Worm (Caenorhabditis elegans): ENCODE measurements around the gene C17H12.2.

C17H12.2 gene

DNA sequence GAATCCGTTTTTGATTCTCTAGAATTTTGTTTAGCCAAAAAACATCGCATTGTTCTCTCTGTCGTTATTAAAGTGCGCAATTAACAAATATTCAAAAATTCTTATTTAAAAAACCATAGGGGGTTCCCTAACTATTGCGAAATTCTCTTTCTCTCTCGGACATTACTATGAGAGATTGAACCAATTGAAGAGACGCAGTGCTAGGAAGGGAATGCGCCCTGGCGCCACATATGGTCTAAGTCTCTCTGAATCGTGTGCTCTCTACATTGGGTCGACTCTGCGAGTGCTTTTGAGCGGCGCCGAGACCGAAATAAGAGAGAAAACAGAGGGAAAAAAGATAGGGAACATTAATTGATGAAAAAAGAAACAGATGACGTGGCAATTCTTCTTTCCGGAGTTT lies 4.4 kb downstream of the C17H12.2 start (continued):
- no peak for TF ChIP-seq madf-9 (GFP tag; conservative IDR thresholded peaks at IDR 0.05)
- TF ChIP-seq zip-2 (tag; optimal IDR thresholded peaks at IDR 0.05), result no peak
- TF ChIP-seq vab-7 (GFP tag; IDR thresholded peaks at IDR 0.05), result no peak
- TF ChIP-seq Y48G9A.11 (GFP tag; IDR thresholded peaks at IDR 0.05), result no peak
- no peak for TF ChIP-seq R02D3.7 (tag; optimal IDR thresholded peaks at IDR 0.05)
- no peak for TF ChIP-seq lim-7 (GFP tag; IDR thresholded peaks at IDR 0.05)
- peak; percentile 40 for TF ChIP-seq mxl-3 (GFP tag; optimal IDR thresholded peaks at IDR 0.05)
- no peak for TF ChIP-seq daf-8 (GFP tag; IDR thresholded peaks at IDR 0.05)
- no peak for TF ChIP-seq spr-3 (GFP tag; optimal IDR thresholded peaks at IDR 0.05)
- no peak for TF ChIP-seq nhr-76 (tag; optimal IDR thresholded peaks at IDR 0.05)
- TF ChIP-seq lsy-2 (tag; optimal IDR thresholded peaks at IDR 0.05), result peak in 1 of 2 experiments; percentile 76
- TF ChIP-seq pqm-1 (tag; optimal IDR thresholded peaks at IDR 0.05), result peak; percentile 5
- peak; percentile 13 for TF ChIP-seq nhr-6 (tag; optimal IDR thresholded peaks at IDR 0.05)
- peak; percentile 34 for TF ChIP-seq ama-1 (optimal IDR thresholded peaks at IDR 0.05)
- TF ChIP-seq mxl-2 (GFP tag; conservative IDR thresholded peaks at IDR 0.05), result no peak
- peak; percentile 18 for TF ChIP-seq nhr-102 (tag; optimal IDR thresholded peaks at IDR 0.05)
- peak; percentile 49; the same call in 1 of the 2 replicates for TF ChIP-seq arid-1 (GFP tag; conservative IDR thresholded peaks at IDR 0.05)
- no peak for TF ChIP-seq attf-4 (tag; optimal IDR thresholded peaks at IDR 0.05)
- TF ChIP-seq ztf-11 (tag; optimal IDR thresholded peaks at IDR 0.05), result no peak
- TF ChIP-seq zag-1 (tag; optimal IDR thresholded peaks at IDR 0.05), result no peak
- TF ChIP-seq unc-130 (GFP tag; optimal IDR thresholded peaks at IDR 0.05), result no peak
- TF ChIP-seq ces-1 (GFP tag; optimal IDR thresholded peaks at IDR 0.05), result no peak
- no peak for TF ChIP-seq F26F4.8 (GFP tag; conservative IDR thresholded peaks at IDR 0.05)
- no peak for TF ChIP-seq ceh-32 (tag; optimal IDR thresholded peaks at IDR 0.05; ENCODE audit: poor library complexity)
- no peak for TF ChIP-seq jun-1 (tag; optimal IDR thresholded peaks at IDR 0.05)
- no peak for TF ChIP-seq aly-2 (tag; optimal IDR thresholded peaks at IDR 0.05)
- TF ChIP-seq egl-43 (GFP tag; IDR thresholded peaks at IDR 0.05), result 0 out of 2 replicates have a peak, but pooled peaks have one; percentile 64
- TF ChIP-seq nhr-10 (tag; optimal IDR thresholded peaks at IDR 0.05), result no peak
- peak; percentile 85 for TF ChIP-seq mep-1 (tag; optimal IDR thresholded peaks at IDR 0.05)
- no peak for TF ChIP-seq fkh-10 (GFP tag; optimal IDR thresholded peaks at IDR 0.05)
- TF ChIP-seq ctbp-1 (GFP tag; IDR thresholded peaks at IDR 0.05), result peak; percentile 47; the same call in 1 of the 2 replicates

DNA sequence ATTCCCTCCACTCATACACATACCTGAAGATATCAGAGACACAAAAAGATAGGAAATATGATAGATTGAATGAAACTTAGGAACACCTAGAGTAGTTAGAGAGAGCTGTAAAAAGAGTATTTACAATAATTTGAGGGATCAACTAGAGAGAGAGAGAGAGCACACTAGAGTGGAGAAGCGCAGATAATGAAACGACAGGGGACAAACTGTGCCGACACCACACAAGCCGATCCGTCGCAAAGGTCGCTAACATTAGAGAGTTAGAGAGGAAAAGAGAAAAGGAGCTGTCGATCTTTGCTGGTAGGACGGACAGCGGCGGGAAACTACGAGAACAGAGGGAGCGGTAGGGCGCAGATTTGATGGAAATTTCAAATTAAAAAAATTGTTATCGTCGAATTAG lies 5.1 kb downstream of the C17H12.2 start, which contains the start of gene dyci-1:
Gene dyci-1, minus strand, starts transcription at position 122 of the 400 bp plus-strand sequence.
- TF ChIP-seq egl-43 (GFP tag; IDR thresholded peaks at IDR 0.05), result no peak
- TF ChIP-seq dve-1 (tag; optimal IDR thresholded peaks at IDR 0.05; ENCODE audit: insufficient read depth), result peak; percentile 61
- no peak for TF ChIP-seq Y5F2A.4 (GFP tag; optimal IDR thresholded peaks at IDR 0.05)
- TF ChIP-seq nhr-6 (tag; optimal IDR thresholded peaks at IDR 0.05), result peak; percentile 51
- TF ChIP-seq tra-1 (GFP tag; IDR thresholded peaks at IDR 0.05), result no peak
- no peak for TF ChIP-seq ztf-11 (tag; optimal IDR thresholded peaks at IDR 0.05)
- TF ChIP-seq ceh-20 (GFP tag; IDR thresholded peaks at IDR 0.05), result no peak
- TF ChIP-seq spr-3 (GFP tag; optimal IDR thresholded peaks at IDR 0.05), result no peak
- TF ChIP-seq lin-38 (GFP tag; IDR thresholded peaks at IDR 0.05), result peak; percentile 27; the same call in 1 of the 2 replicates
- peak; percentile 59 for TF ChIP-seq hlh-11 (tag; optimal IDR thresholded peaks at IDR 0.05)
- no peak for TF ChIP-seq ZK337.2 (GFP tag; IDR thresholded peaks at IDR 0.05)
- no peak for TF ChIP-seq nhr-10 (tag; optimal IDR thresholded peaks at IDR 0.05)
- no peak for TF ChIP-seq php-3 (GFP tag; IDR thresholded peaks at IDR 0.05)
- TF ChIP-seq dmd-6 (GFP tag; IDR thresholded peaks at IDR 0.05), result no peak
- no peak for TF ChIP-seq lir-3 (tag; optimal IDR thresholded peaks at IDR 0.05)
- TF ChIP-seq hif-1 (tag; optimal IDR thresholded peaks at IDR 0.05), result no peak
- TF ChIP-seq mxl-2 (GFP tag; conservative IDR thresholded peaks at IDR 0.05), result no peak
- TF ChIP-seq mep-1 (tag; optimal IDR thresholded peaks at IDR 0.05), result peak; percentile 39
- no peak for TF ChIP-seq ZK546.5 (tag; optimal IDR thresholded peaks at IDR 0.05)
- TF ChIP-seq spr-1 (tag; optimal IDR thresholded peaks at IDR 0.05), result no peak
- TF ChIP-seq nhr-11 (tag; optimal IDR thresholded peaks at IDR 0.05), result peak; percentile 4
- TF ChIP-seq mes-2 (tag; optimal IDR thresholded peaks at IDR 0.05; ENCODE audit: poor library complexity, severe bottlenecking), result peak; percentile 38
- TF ChIP-seq nhr-28 (tag; optimal IDR thresholded peaks at IDR 0.05), result peak; percentile 50
- no peak for TF ChIP-seq aly-2 (tag; optimal IDR thresholded peaks at IDR 0.05)
- TF ChIP-seq dmd-8 (GFP tag; IDR thresholded peaks at IDR 0.05), result no peak
- no peak for TF ChIP-seq arid-1 (GFP tag; conservative IDR thresholded peaks at IDR 0.05)
- no peak for TF ChIP-seq unc-39 (tag; optimal IDR thresholded peaks at IDR 0.05)
- no peak for TF ChIP-seq ctbp-1 (GFP tag; IDR thresholded peaks at IDR 0.05)
- TF ChIP-seq aha-1 (tag), result peak; percentile 16
- no peak for TF ChIP-seq F37D6.2 (tag; optimal IDR thresholded peaks at IDR 0.05)
- TF ChIP-seq lsy-2 (tag; optimal IDR thresholded peaks at IDR 0.05), result no peak
- TF ChIP-seq nhr-76 (tag; optimal IDR thresholded peaks at IDR 0.05), result no peak
